Worm (Caenorhabditis elegans) whole organism, L4 larva: ENCODE data around the gene R08C7.5.

Experiments
- ZK337.2 ChIP-seq: fragments of 200-800 bp; sonication (Bioruptor generic); IDR thresholded peaks from 2 replicates; pipeline ENCODE4 v1.3.6; 2022; ENCODE audit warnings: missing genetic modification reagents, missing genetic modification characterization, missing compliant biosample characterization
- ama-1 ChIP-seq: fragments of 150-350 bp; optimal IDR thresholded peaks from 2 replicates; lab custom pipeline; 2014; ENCODE audit warnings: inconsistent platforms, mixed read lengths
- ceh-32 ChIP-seq: sonication (generic microtip); optimal IDR thresholded peaks from 2 replicates; lab custom pipeline; 2016; ENCODE audit warnings: mild to moderate bottlenecking, missing genetic modification characterization, missing compliant biosample characterization; ENCODE audit not compliant: poor library complexity
- ceh-44 ChIP-seq: fragments of 200-800 bp; sonication (Bioruptor generic); IDR thresholded peaks from 2 replicates; pipeline ENCODE4 v1.3.6; 2022; ENCODE audit warnings: missing genetic modification reagents, missing genetic modification characterization, missing compliant biosample characterization
- daf-16 ChIP-seq, 3 experiments: sonication (generic microtip); optimal IDR thresholded peaks; 2 replicates each; lab custom pipeline; 2016 to 2017; ENCODE audit warnings: missing genetic modification characterization in 3 of 3, missing genetic modification reagents in 3 of 3, mild to moderate bottlenecking in 2 of 3, missing compliant biosample characterization in 2 of 3, missing biosample characterization in 1 of 3, moderate library complexity in 1 of 3
- egl-27 ChIP-seq: sonication (generic microtip); optimal IDR thresholded peaks from 3 replicates; lab custom pipeline; 2017; ENCODE audit warnings: missing biosample characterization, missing genetic modification reagents, missing genetic modification characterization
- jun-1 ChIP-seq: fragments of 150-350 bp; optimal IDR thresholded peaks from 2 replicates; lab custom pipeline; 2014; ENCODE audit warnings: missing biosample characterization, missing genetic modification reagents, missing genetic modification characterization
- lsy-2 ChIP-seq, 2 experiments: fragments of 150-350 bp in 1 of 2; sonication (generic microtip) in 1 of 2; optimal IDR thresholded peaks; 2 replicates each; lab custom pipeline; 2014 to 2017; ENCODE audit warnings: missing biosample characterization in 2 of 2, missing genetic modification characterization in 2 of 2
- php-3 ChIP-seq: fragments of 200-800 bp; sonication (Bioruptor generic); IDR thresholded peaks from 2 replicates; pipeline ENCODE4 v1.3.6; 2022; ENCODE audit warnings: missing genetic modification reagents, missing genetic modification characterization, missing compliant biosample characterization
- snpc-4 ChIP-seq: fragments of 150-350 bp; optimal IDR thresholded peaks from 2 replicates; lab custom pipeline; 2014; ENCODE audit warnings: missing biosample characterization, missing genetic modification characterization
- unc-130 ChIP-seq: sonication (generic microtip); optimal IDR thresholded peaks from 2 replicates; lab custom pipeline; 2016; ENCODE audit warnings: missing genetic modification reagents, missing genetic modification characterization, missing compliant biosample characterization

- TF ChIP-seq ama-1 (lab: Kevin White, UChicago): peak; percentile 99
- TF ChIP-seq ceh-44 (GFP tag; lab: Robert Waterston, UW): no peak
- TF ChIP-seq lsy-2 (tag; optimal IDR thresholded peaks at IDR 0.05; lab: Kevin White, UChicago): peak; percentile 33 to 72
- TF ChIP-seq snpc-4: no peak
- no peak for TF ChIP-seq ceh-32
- TF ChIP-seq jun-1 (tag; lab: Kevin White, UChicago): no peak
- peak; percentile 44 for TF ChIP-seq unc-130 (GFP tag; lab: Kevin White, UChicago)
- peak in 1 of 2 experiments; percentile 61 for TF ChIP-seq daf-16 (GFP tag; optimal IDR thresholded peaks at IDR 0.05; lab: Kevin White, UChicago)
- TF ChIP-seq daf-16 (tag; optimal IDR thresholded peaks at IDR 0.05; lab: Kevin White, UChicago): peak; percentile 77
- no peak for TF ChIP-seq egl-27 (tag; lab: Kevin White, UChicago)
- 0 out of 2 replicates have a peak, but pooled peaks have one; percentile 31 for TF ChIP-seq php-3 (GFP tag; lab: Robert Waterston, UW)
- TF ChIP-seq ZK337.2 (GFP tag; lab: Robert Waterston, UW): 0 out of 2 replicates have a peak, but pooled peaks have one; percentile 22
Observed at ce11 chrIV:4468046-4468727, 38.2 kb downstream of the R08C7.5 start.
